Fruit fly (Drosophila melanogaster) whole organism, embryonic: ENCODE results near the gene CG13075.

ENCODE experiments used
- ATbp ChIP-seq: fragments of 200-800 bp; sonication (Bioruptor generic); optimal IDR thresholded peaks from 2 replicates; lab custom pipeline; 2017; ENCODE audit warnings: missing biosample characterization, mild to moderate bottlenecking, missing genetic modification characterization, missing genetic modification reagents
- Ada2b ChIP-seq: fragments of 200-800 bp; sonication (Bioruptor generic); IDR thresholded peaks from 2 replicates; pipeline ENCODE4 v1.3.6; 2022; ENCODE audit warnings: missing biosample characterization, missing genetic modification characterization
- Aef1 ChIP-seq: fragments of 200-800 bp; sonication (Bioruptor generic); IDR thresholded peaks from 3 replicates; pipeline ENCODE4 v1.3.6; 2022; ENCODE audit warnings: missing biosample characterization, missing genetic modification characterization
- CG10565 ChIP-seq: fragments of 200-800 bp; sonication (Bioruptor generic); optimal IDR thresholded peaks from 3 replicates; lab custom pipeline; 2016; ENCODE audit warnings: missing biosample characterization, mild to moderate bottlenecking, missing genetic modification characterization
- CG11456 ChIP-seq: fragments of 200-800 bp; sonication (Bioruptor generic); IDR thresholded peaks from 3 replicates; pipeline ENCODE4 v1.3.6; 2022; ENCODE audit warnings: missing biosample characterization, missing genetic modification characterization
- CG11504 ChIP-seq: fragments of 200-800 bp; sonication (Bioruptor generic); optimal IDR thresholded peaks from 3 replicates; lab custom pipeline; 2019; ENCODE audit warnings: missing biosample characterization, mild to moderate bottlenecking, missing genetic modification characterization, moderate library complexity
- CG11696 ChIP-seq: fragments of 200-800 bp; sonication (Bioruptor generic); IDR thresholded peaks from 2 replicates; pipeline ENCODE4 v1.3.6; 2022; ENCODE audit warnings: missing biosample characterization, missing genetic modification characterization
- CG12104 ChIP-seq: fragments of 200-800 bp; sonication (Bioruptor generic); optimal IDR thresholded peaks from 3 replicates; lab custom pipeline; 2016; ENCODE audit warnings: missing biosample characterization, missing genetic modification characterization
- CG14014 ChIP-seq: fragments of 200-800 bp; sonication (Bioruptor generic); IDR thresholded peaks from 2 replicates; pipeline ENCODE4 v1.3.6; 2022; ENCODE audit warnings: missing biosample characterization, missing genetic modification characterization
- CG15696 ChIP-seq: fragments of 200-800 bp; sonication (Bioruptor generic); optimal IDR thresholded peaks from 2 replicates; lab custom pipeline; 2019; ENCODE audit warnings: missing biosample characterization, mild to moderate bottlenecking, missing genetic modification characterization, moderate library complexity
- CG17328 ChIP-seq: fragments of 200-800 bp; sonication (Bioruptor generic); IDR thresholded peaks from 2 replicates; pipeline ENCODE4 v1.3.6; 2022; ENCODE audit warnings: missing biosample characterization, missing genetic modification characterization
- CG18599 ChIP-seq: fragments of 200-800 bp; sonication (Bioruptor generic); optimal IDR thresholded peaks from 3 replicates; lab custom pipeline; 2017; ENCODE audit warnings: missing biosample characterization, missing genetic modification characterization, mild to moderate bottlenecking, moderate library complexity, missing genetic modification reagents
- CG18619 ChIP-seq: fragments of 200-800 bp; sonication (Bioruptor generic); optimal IDR thresholded peaks from 3 replicates; lab custom pipeline; 2017; ENCODE audit warnings: missing biosample characterization, mild to moderate bottlenecking, missing genetic modification characterization
- CG31224 ChIP-seq: fragments of 200-800 bp; sonication (Bioruptor generic); IDR thresholded peaks from 2 replicates; pipeline ENCODE4 v1.3.6; 2022; ENCODE audit warnings: missing biosample characterization, missing genetic modification characterization
- CG3163 ChIP-seq: fragments of 200-800 bp; sonication (Bioruptor generic); optimal IDR thresholded peaks from 3 replicates; lab custom pipeline; 2016; ENCODE audit warnings: missing biosample characterization, missing genetic modification characterization
- CG3281 ChIP-seq: fragments of 200-800 bp; sonication (Bioruptor generic); optimal IDR thresholded peaks from 3 replicates; lab custom pipeline; 2017; ENCODE audit warnings: missing biosample characterization, mild to moderate bottlenecking, missing genetic modification characterization
- CG4730 ChIP-seq: fragments of 200-800 bp; sonication (Bioruptor generic); IDR thresholded peaks from 2 replicates; pipeline ENCODE4 v1.3.6; 2022; ENCODE audit warnings: missing biosample characterization, missing genetic modification characterization
- CG5953 ChIP-seq: fragments of 200-800 bp; sonication (Bioruptor generic); IDR thresholded peaks from 2 replicates; pipeline ENCODE4 v1.3.6; 2022; ENCODE audit warnings: missing biosample characterization, missing genetic modification characterization
- CG8388 ChIP-seq: fragments of 200-800 bp; sonication (Bioruptor generic); optimal IDR thresholded peaks from 2 replicates; lab custom pipeline; 2019; ENCODE audit warnings: missing biosample characterization, mild to moderate bottlenecking, missing genetic modification characterization, moderate library complexity
- Chrac-16 ChIP-seq: fragments of 200-800 bp; sonication (Bioruptor generic); optimal IDR thresholded peaks from 3 replicates; lab custom pipeline; 2016; ENCODE audit warnings: missing biosample characterization, missing genetic modification characterization
- Doc2 ChIP-seq: fragments of 200-800 bp; sonication (Bioruptor generic); IDR thresholded peaks from 2 replicates; pipeline ENCODE4 v1.3.6; 2022; ENCODE audit warnings: missing biosample characterization, missing genetic modification characterization
- ERR ChIP-seq: fragments of 200-800 bp; sonication (Bioruptor generic); optimal IDR thresholded peaks from 2 replicates; lab custom pipeline; 2016; ENCODE audit warnings: missing biosample characterization, missing genetic modification characterization
- H2.0 ChIP-seq: fragments of 200-800 bp; sonication (Bioruptor generic); IDR thresholded peaks from 2 replicates; pipeline ENCODE4 v1.3.6; 2022; ENCODE audit warnings: missing biosample characterization, missing genetic modification characterization
- Hand ChIP-seq: fragments of 200-800 bp; sonication (Bioruptor generic); optimal IDR thresholded peaks from 2 replicates; lab custom pipeline; 2017; ENCODE audit warnings: mild to moderate bottlenecking, missing biosample characterization, missing genetic modification reagents, missing genetic modification characterization
- MESR4 ChIP-seq: fragments of 200-800 bp; sonication (Bioruptor generic); optimal IDR thresholded peaks from 2 replicates; lab custom pipeline; 2018; ENCODE audit warnings: missing biosample characterization, mild to moderate bottlenecking, missing genetic modification characterization, moderate library complexity
- Mad ChIP-seq: fragments of 200-800 bp; sonication (Bioruptor generic); optimal IDR thresholded peaks from 2 replicates; lab custom pipeline; 2016; ENCODE audit warnings: missing biosample characterization, missing genetic modification characterization
- Nf-YC ChIP-seq: fragments of 200-800 bp; optimal IDR thresholded peaks from 3 replicates; lab custom pipeline; 2019; ENCODE audit warnings: missing biosample characterization, mild to moderate bottlenecking, missing genetic modification characterization, moderate library complexity
- NfI ChIP-seq: fragments of 200-800 bp; sonication (Bioruptor generic); optimal IDR thresholded peaks from 3 replicates; lab custom pipeline; 2018; ENCODE audit warnings: missing biosample characterization, mild to moderate bottlenecking, missing genetic modification characterization, moderate library complexity
- YL-1 ChIP-seq: fragments of 200-800 bp; sonication (Bioruptor generic); optimal IDR thresholded peaks from 3 replicates; lab custom pipeline; 2017; ENCODE audit warnings: missing biosample characterization, mild to moderate bottlenecking, missing genetic modification characterization
- amos ChIP-seq: fragments of 200-800 bp; sonication (Bioruptor generic); IDR thresholded peaks from 2 replicates; pipeline ENCODE4 v1.3.6; 2022; ENCODE audit warnings: missing biosample characterization, missing genetic modification characterization; ENCODE audit not compliant: partially characterized antibody
- ato ChIP-seq: fragments of 200-800 bp; sonication (Bioruptor generic); IDR thresholded peaks from 2 replicates; pipeline ENCODE4 v1.3.6; 2022; ENCODE audit warnings: missing biosample characterization, missing genetic modification characterization; ENCODE audit not compliant: partially characterized antibody
- bcd ChIP-seq: fragments of 200-800 bp; sonication (Bioruptor generic); optimal IDR thresholded peaks from 2 replicates; lab custom pipeline; 2017; ENCODE audit warnings: missing biosample characterization, mild to moderate bottlenecking, missing genetic modification characterization
- emc ChIP-seq: fragments of 200-800 bp; sonication (Bioruptor generic); optimal IDR thresholded peaks from 2 replicates; lab custom pipeline; 2016; ENCODE audit warnings: missing biosample characterization, missing genetic modification characterization
- fd102C ChIP-seq: fragments of 200-800 bp; sonication (Bioruptor generic); optimal IDR thresholded peaks from 2 replicates; lab custom pipeline; 2018; ENCODE audit warnings: missing biosample characterization, mild to moderate bottlenecking, missing genetic modification characterization, moderate library complexity
- gem ChIP-seq: fragments of 200-800 bp; sonication (Bioruptor generic); optimal IDR thresholded peaks from 2 replicates; lab custom pipeline; 2019; ENCODE audit warnings: missing biosample characterization, mild to moderate bottlenecking, missing genetic modification characterization, moderate library complexity
- gsb-n ChIP-seq: fragments of 200-800 bp; sonication (Bioruptor generic); optimal IDR thresholded peaks from 3 replicates; lab custom pipeline; 2018; ENCODE audit warnings: missing biosample characterization, mild to moderate bottlenecking, missing genetic modification characterization
- h ChIP-seq: fragments of >200 bp; optimal IDR thresholded peaks from 2 replicates; lab custom pipeline; 2017
- ham ChIP-seq: fragments of 200-800 bp; sonication (Bioruptor generic); IDR thresholded peaks from 2 replicates; pipeline ENCODE4 v1.3.6; 2022; ENCODE audit warnings: missing biosample characterization, missing genetic modification characterization
- ind ChIP-seq: fragments of 200-800 bp; sonication (Bioruptor generic); optimal IDR thresholded peaks from 3 replicates; lab custom pipeline; 2016; ENCODE audit warnings: missing biosample characterization, missing genetic modification characterization
- jumu ChIP-seq: fragments of 200-800 bp; sonication (Bioruptor generic); optimal IDR thresholded peaks from 3 replicates; lab custom pipeline; 2016; ENCODE audit warnings: missing biosample characterization, missing genetic modification characterization
- klu ChIP-seq: fragments of 200-800 bp; sonication (Bioruptor generic); IDR thresholded peaks from 2 replicates; pipeline ENCODE4 v1.3.6; 2022; ENCODE audit warnings: missing biosample characterization, missing genetic modification characterization
- nau ChIP-seq: fragments of 200-800 bp; sonication (Bioruptor generic); optimal IDR thresholded peaks from 3 replicates; lab custom pipeline; 2017; ENCODE audit warnings: missing biosample characterization, mild to moderate bottlenecking, missing genetic modification characterization, missing genetic modification reagents
- otp ChIP-seq: fragments of 200-800 bp; sonication (Bioruptor generic); IDR thresholded peaks from 3 replicates; pipeline ENCODE4, ENCODE4 v1.3.6; 2022; ENCODE audit warnings: missing biosample characterization, missing genetic modification characterization
- pho ChIP-seq: fragments of 200-800 bp; sonication (Bioruptor generic); optimal IDR thresholded peaks from 2 replicates; lab custom pipeline; 2016; ENCODE audit warnings: missing biosample characterization, missing genetic modification characterization
- schlank ChIP-seq: fragments of 200-800 bp; sonication (Bioruptor generic); optimal IDR thresholded peaks from 2 replicates; lab custom pipeline; 2018; ENCODE audit warnings: missing biosample characterization, mild to moderate bottlenecking, missing genetic modification characterization
- sima ChIP-seq: fragments of 200-800 bp; sonication (Bioruptor generic); optimal IDR thresholded peaks from 2 replicates; lab custom pipeline; 2016; ENCODE audit warnings: missing biosample characterization, missing genetic modification characterization
- slou ChIP-seq: fragments of 200-800 bp; sonication (Bioruptor generic); optimal IDR thresholded peaks from 3 replicates; lab custom pipeline; 2016; ENCODE audit warnings: missing biosample characterization, missing genetic modification characterization
- sna ChIP-seq: fragments of 200-800 bp; sonication (Bioruptor generic); IDR thresholded peaks from 2 replicates; pipeline ENCODE4 v1.3.6; 2022; ENCODE audit warnings: missing biosample characterization, missing genetic modification characterization; ENCODE audit not compliant: partially characterized antibody
- sr ChIP-seq: fragments of 200-800 bp; sonication (Bioruptor generic); IDR thresholded peaks from 3 replicates; pipeline ENCODE4 v1.3.6; 2022; ENCODE audit warnings: missing biosample characterization, missing genetic modification characterization
- unc-4 ChIP-seq: fragments of 200-800 bp; sonication (Bioruptor generic); IDR thresholded peaks from 2 replicates; pipeline ENCODE4 v1.3.6; 2022; ENCODE audit warnings: missing biosample characterization, missing genetic modification characterization; ENCODE audit not compliant: partially characterized antibody
- zen ChIP-seq: fragments of 200-800 bp; sonication (Bioruptor generic); optimal IDR thresholded peaks from 3 replicates; lab custom pipeline; 2018; ENCODE audit warnings: missing biosample characterization, mild to moderate bottlenecking, missing genetic modification characterization, moderate library complexity

Gene CG13075

dm6 chr3L:16048086-16048485 lies 35.7 kb upstream of the CG13075 start (continued):
- TF ChIP-seq emc (GFP tag; lab: Kevin White, UChicago) (no peak), CG31224 (0 out of 2 replicates have a peak, but pooled peaks have one; percentile 30), YL-1 (GFP tag; lab: Kevin White, UChicago) (no peak), ham (GFP tag; lab: Robert Waterston, UW) (no peak), Ada2b (GFP tag; lab: Robert Waterston, UW) (peak; percentile 47), CG11504 (peak; percentile 46), Mad (GFP tag; lab: Kevin White, UChicago) (peak; percentile 20), CG8388 (GFP tag; lab: Kevin White, UChicago) (no peak), CG3281 (GFP tag; lab: Kevin White, UChicago) (peak; percentile 66), sima (no peak), Doc2 (GFP tag; lab: Robert Waterston, UW) (no peak), pho (GFP tag; lab: Kevin White, UChicago) (peak; percentile 37), unc-4 (no peak), Aef1 (peak; percentile 55), CG5953 (GFP tag; lab: Robert Waterston, UW) (no peak), CG11456 (GFP tag; lab: Robert Waterston, UW) (0 out of 3 replicates have a peak, but pooled peaks have one; percentile 63), sr (GFP tag; lab: Robert Waterston, UW) (no peak), Nf-YC (peak; percentile 44), CG18599 (GFP tag; lab: Kevin White, UChicago) (peak; percentile 74), CG10565 (GFP tag; lab: Kevin White, UChicago) (no peak), ato (no peak), gem (peak; percentile 56), CG3163 (no peak), Chrac-16 (peak; percentile 38), jumu (GFP tag; lab: Kevin White, UChicago) (no peak), CG12104 (no peak), CG17328 (peak; percentile 21; the same call in 1 of the 2 replicates), bcd (GFP tag; lab: Kevin White, UChicago) (peak; percentile 48), klu (GFP tag; lab: Robert Waterston, UW) (no peak), amos (GFP tag; lab: Robert Waterston, UW) (no peak), H2.0 (GFP tag; lab: Robert Waterston, UW) (peak; percentile 59; the same call in 1 of the 2 replicates), nau (GFP tag; lab: Kevin White, UChicago) (no peak), CG14014 (GFP tag; lab: Robert Waterston, UW) (peak; percentile 71), ERR (no peak), ind (GFP tag; lab: Kevin White, UChicago) (peak; percentile 56), CG11696 (GFP tag; lab: Robert Waterston, UW) (peak; percentile 74), sna (GFP tag; lab: Robert Waterston, UW) (no peak), MESR4 (no peak), CG4730 (GFP tag; lab: Robert Waterston, UW) (peak; percentile 21; the same call in 1 of the 2 replicates), NfI (GFP tag; lab: Kevin White, UChicago) (peak; percentile 59), otp (GFP tag; lab: Robert Waterston, UW) (0 out of 3 replicates have a peak, but pooled peaks have one; percentile 39), gsb-n (tag; lab: Kevin White, UChicago) (no peak), zen (tag; lab: Kevin White, UChicago) (no peak), Hand (no peak), h (no peak), schlank (tag; lab: Kevin White, UChicago) (peak; percentile 27), ATbp (GFP tag; lab: Kevin White, UChicago) (no peak), CG15696 (tag; lab: Kevin White, UChicago) (no peak), slou (GFP tag; lab: Kevin White, UChicago) (no peak), CG18619 (GFP tag; lab: Kevin White, UChicago) (peak; percentile 10), fd102C (GFP tag; lab: Kevin White, UChicago) (no peak)
